Worm (Caenorhabditis elegans) whole organism, dauer: Measurements from ENCODE around the gene C18H7.12.

Experiments
- unc-62 ChIP-seq: sonication (generic microtip); optimal IDR thresholded peaks from 2 replicates; lab custom pipeline; 2017; ENCODE audit warnings: missing biosample characterization, missing genetic modification reagents, missing genetic modification characterization

C18H7.12 gene

DNA sequence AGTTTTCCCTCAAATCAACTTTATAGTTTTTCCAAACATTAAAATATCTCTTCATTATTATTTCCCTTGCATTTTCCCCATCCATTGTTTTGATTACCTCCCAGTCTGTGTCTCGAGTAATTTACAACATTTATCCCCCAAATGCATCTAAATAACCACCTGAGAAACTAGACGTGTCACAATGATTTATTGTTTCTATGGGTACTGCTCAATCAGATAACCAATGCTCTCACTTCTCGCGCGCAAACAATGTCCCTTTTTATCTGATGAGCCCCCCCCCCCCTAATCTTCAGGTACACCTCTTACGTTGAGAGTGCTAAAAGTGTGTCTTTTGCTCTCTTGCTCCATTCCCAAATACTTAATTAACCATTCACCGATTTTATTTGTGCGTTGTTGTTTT is 33.6 kb downstream of the C18H7.12 start:
- TF ChIP-seq unc-62: no peak

DNA sequence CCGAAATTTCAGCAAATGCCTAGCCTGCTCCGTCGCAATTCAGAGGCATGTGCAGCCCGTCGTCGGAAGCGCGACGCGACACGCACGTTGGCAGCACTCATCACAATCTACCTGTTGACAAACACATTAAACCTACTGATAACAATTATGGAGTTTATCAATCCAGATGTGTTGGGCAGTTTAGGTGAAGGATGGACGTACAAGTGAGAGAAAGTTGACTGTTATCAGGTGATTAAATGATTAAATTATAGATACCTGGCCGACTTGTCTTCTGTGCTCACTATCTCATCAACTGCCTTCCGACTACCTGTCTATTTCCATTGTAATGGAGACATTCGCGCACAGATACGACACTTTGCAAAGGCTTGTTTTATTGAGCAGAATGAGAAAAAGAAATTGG is 35.7 kb downstream of the C18H7.12 start:
- no peak for TF ChIP-seq unc-62

DNA sequence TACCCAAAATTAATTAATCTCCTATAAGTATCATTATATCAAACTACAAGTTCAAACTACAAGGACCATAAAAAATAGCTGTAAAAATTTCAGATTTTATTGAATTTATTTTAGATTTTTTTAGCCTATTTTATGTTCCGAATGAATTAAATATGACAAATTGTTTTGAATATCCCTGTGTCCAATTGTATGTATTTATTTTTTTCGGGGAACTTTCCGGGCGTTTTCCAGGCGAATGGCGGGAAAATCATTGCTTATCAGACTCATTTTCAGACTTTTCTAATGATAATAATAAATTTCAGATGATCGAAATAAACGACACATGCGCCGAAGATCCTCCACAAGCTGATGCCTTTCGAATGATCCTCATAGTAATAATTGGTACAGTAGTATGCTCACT is 39.6 kb downstream of the C18H7.12 start, which contains the start of gene F56A11.4:
TSS of gene F56A11.4 (plus strand) at position 301 of the 400 bp plus-strand sequence.
- TF ChIP-seq unc-62: no peak

DNA sequence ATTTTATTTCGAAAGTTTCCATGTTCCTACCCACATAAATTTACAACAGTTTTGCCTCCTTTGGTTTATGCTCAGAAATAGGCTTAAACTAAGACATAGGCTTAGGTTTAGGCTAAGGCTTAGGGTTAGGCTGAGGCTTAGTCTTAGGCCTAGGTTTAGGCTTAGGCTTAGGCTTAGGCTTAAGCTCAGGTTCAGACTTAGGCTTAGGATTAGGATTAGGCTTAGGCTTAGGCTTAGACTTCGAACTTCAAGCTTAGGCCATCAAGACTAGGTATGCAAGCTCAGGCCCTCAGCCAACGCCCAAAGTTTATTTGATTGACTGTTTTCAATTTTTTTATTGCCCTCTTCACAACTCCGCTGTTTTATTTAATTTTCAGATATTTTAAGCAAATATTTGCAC is 41.8 kb downstream of the C18H7.12 start:
- no peak for TF ChIP-seq unc-62
